Worm (Caenorhabditis elegans) whole organism, young adult: ENCODE data around the gene T11G6.2.

ENCODE experiments used
- lin-54 ChIP-seq: fragments of 200-800 bp; sonication (Bioruptor generic); optimal IDR thresholded peaks from 2 replicates; lab custom pipeline; 2018; ENCODE audit warnings: mild to moderate bottlenecking, missing genetic modification characterization, missing compliant biosample characterization
- nhr-27 ChIP-seq: fragments of 200-800 bp; sonication (Bioruptor generic); optimal IDR thresholded peaks from 2 replicates; lab custom pipeline; 2018; ENCODE audit warnings: mild to moderate bottlenecking, missing genetic modification characterization, moderate library complexity, missing compliant biosample characterization
- pha-4 ChIP-seq: fragments of 150-350 bp; sonication (generic microtip); optimal IDR thresholded peaks from 2 replicates; lab custom pipeline; 2014; ENCODE audit warnings: missing biosample characterization, missing genetic modification reagents, missing genetic modification characterization

DNA sequence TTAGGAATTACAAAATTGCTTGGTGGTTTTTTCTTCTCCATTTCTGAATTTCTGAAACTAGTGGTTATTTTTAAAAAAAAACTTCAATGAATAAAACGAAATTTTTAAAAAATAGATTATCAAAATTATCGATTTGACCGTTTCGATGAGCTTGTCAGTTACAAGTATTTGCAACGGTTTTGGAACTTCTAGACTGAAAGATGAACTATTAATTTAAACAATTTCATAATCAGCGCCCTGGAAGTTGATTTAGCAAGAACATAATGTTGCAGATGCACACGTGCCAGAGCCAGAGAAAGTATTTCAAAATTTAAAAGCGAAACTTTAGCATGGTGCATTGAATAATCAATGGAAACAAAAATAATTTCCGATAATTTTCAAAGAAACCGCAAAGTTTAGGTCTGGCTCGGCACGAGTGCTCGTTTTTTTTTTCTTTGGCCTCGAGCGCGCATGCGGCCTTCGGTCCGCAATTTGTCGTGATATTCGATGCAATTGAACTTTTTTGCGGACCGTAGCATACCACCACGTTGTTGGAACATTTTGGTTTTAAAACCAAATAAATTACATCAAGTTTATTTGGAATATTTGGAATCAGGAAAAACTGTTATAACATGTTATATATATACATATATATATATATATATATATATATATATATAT is 15.5 kb downstream of the T11G6.2 start, which contains the start of gene T11G6.5:
- TF ChIP-seq pha-4 (tag; lab: Kevin White, UChicago) (no peak), lin-54 (GFP tag; lab: Kevin White, UChicago) (no peak), nhr-27 (tag; lab: Kevin White, UChicago) (no peak)
